Fruit fly (Drosophila melanogaster): ENCODE results near the gene Sfp24C1.

Sfp24C1 gene

DNA sequence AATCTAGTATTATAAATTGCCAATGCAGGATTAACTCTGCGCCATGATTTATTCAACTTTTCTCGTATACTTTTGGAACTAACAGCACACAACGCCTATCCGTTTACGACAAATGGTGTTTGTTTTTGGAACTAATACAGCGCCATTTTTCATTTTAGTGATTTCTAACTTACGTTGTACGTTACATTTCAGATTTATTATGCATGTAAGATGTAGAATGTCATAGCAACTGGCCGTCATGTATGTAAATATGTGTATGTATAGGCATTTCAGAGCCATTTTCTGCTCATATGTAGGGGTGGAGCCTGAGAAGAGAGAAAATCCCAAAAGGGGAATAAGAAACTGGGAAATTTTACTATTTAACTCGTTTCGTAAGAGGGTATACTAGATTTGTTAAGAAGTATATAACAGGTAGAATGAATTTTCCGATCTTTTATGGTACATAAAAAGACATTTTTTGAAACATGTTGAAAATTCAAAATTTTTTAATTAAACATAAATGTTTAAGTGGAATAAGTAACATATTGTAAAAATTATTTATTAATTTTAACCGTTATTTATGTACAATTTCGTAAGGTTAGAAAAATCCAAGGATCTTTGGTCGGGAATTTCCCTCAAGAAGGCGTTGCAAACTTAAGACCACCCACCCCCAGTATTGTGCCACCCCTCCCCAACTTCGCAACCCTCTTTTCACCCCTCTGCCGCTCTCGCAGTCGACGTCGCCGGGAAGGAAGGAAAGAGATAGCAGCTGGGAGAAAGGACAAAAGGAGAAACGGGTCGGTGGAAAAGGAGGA lies 42.9 kb upstream of the Sfp24C1 start (continued):
- peak; percentile 1 for TF ChIP-seq grn (GFP tag; optimal IDR thresholded peaks at IDR 0.05)
- TF ChIP-seq emc (GFP tag; optimal IDR thresholded peaks at IDR 0.05) = no peak
- no peak for TF ChIP-seq CG2875 (GFP tag; optimal IDR thresholded peaks at IDR 0.05)
- no peak for TF ChIP-seq CG13123 (GFP tag; optimal IDR thresholded peaks at IDR 0.05)
- peak; percentile 38 for TF ChIP-seq oc (tag; optimal IDR thresholded peaks at IDR 0.05)
- peak; percentile 66 for TF ChIP-seq CG1647 (GFP tag; optimal IDR thresholded peaks at IDR 0.05)
- TF ChIP-seq Sry-δ (GFP tag; optimal IDR thresholded peaks at IDR 0.05) = peak; percentile 50
- peak; percentile 81 for TF ChIP-seq Drgx (GFP tag; IDR thresholded peaks at IDR 0.05)
- peak; percentile 45 for TF ChIP-seq NC2β (GFP tag; optimal IDR thresholded peaks at IDR 0.05)
- TF ChIP-seq Neu2 (GFP tag; optimal IDR thresholded peaks at IDR 0.05; ENCODE audit: borderline replicate concordance) = no peak
- no peak for TF ChIP-seq salm (tag; optimal IDR thresholded peaks at IDR 0.05)
- TF ChIP-seq NC2α (GFP tag; optimal IDR thresholded peaks at IDR 0.05) = peak; percentile 33
- TF ChIP-seq Nf-YC (tag; optimal IDR thresholded peaks at IDR 0.05) = peak; percentile 85
- peak; percentile 8 for TF ChIP-seq Asciz (GFP tag; optimal IDR thresholded peaks at IDR 0.05)
- no peak for TF ChIP-seq BtbVII (GFP tag; optimal IDR thresholded peaks at IDR 0.05)
- TF ChIP-seq Poxn (GFP tag; IDR thresholded peaks at IDR 0.05) = no peak
- TF ChIP-seq al (GFP tag; IDR thresholded peaks at IDR 0.05) = 0 out of 2 replicates have a peak, but pooled peaks have one; percentile 3
- no peak for TF ChIP-seq CG11723 (GFP tag; optimal IDR thresholded peaks at IDR 0.05)
- peak; percentile 34; the same call in 1 of the 3 replicates for TF ChIP-seq croc (GFP tag; conservative IDR thresholded peaks at IDR 0.05)
- TF ChIP-seq cad (GFP tag; optimal IDR thresholded peaks at IDR 0.05) = no peak
- TF ChIP-seq CG15696 (tag; optimal IDR thresholded peaks at IDR 0.05) = peak; percentile 84
- TF ChIP-seq ind (GFP tag; optimal IDR thresholded peaks at IDR 0.05) = peak; percentile 61
- peak; percentile 75 for TF ChIP-seq CG7987 (GFP tag; optimal IDR thresholded peaks at IDR 0.05)
- TF ChIP-seq CG6765 (GFP tag; optimal IDR thresholded peaks at IDR 0.05) = no peak
- no peak for TF ChIP-seq CG16815 (GFP tag; optimal IDR thresholded peaks at IDR 0.05)
- peak; percentile 90 for TF ChIP-seq Adf1 (GFP tag; IDR thresholded peaks at IDR 0.05)
- TF ChIP-seq GATAe (GFP tag; conservative IDR thresholded peaks at IDR 0.05) = no peak
- no peak for TF ChIP-seq CG8478 (optimal IDR thresholded peaks at IDR 0.05)
- no peak for TF ChIP-seq Taf1 (GFP tag; IDR thresholded peaks at IDR 0.05)
- peak; percentile 58 for TF ChIP-seq CG12744 (GFP tag; optimal IDR thresholded peaks at IDR 0.05)
- peak; percentile 19 for TF ChIP-seq Dp (GFP tag; optimal IDR thresholded peaks at IDR 0.05)
- TF ChIP-seq CG10209 (GFP tag; optimal IDR thresholded peaks at IDR 0.05) = no peak
- TF ChIP-seq Eip74EF (GFP tag; optimal IDR thresholded peaks at IDR 0.05) = no peak
- peak; percentile 24 for TF ChIP-seq CG17385 (GFP tag; optimal IDR thresholded peaks at IDR 0.05)
- peak; percentile 51 for TF ChIP-seq CG4820 (GFP tag; optimal IDR thresholded peaks at IDR 0.05)
- peak; percentile 66 for TF ChIP-seq CG11247 (GFP tag; IDR thresholded peaks at IDR 0.05)
- peak; percentile 66 for TF ChIP-seq CG8290 (GFP tag; optimal IDR thresholded peaks at IDR 0.05)
- TF ChIP-seq CG8290 (tag; optimal IDR thresholded peaks at IDR 0.05) = peak in 1 of 2 experiments; percentile 87
- TF ChIP-seq CG2202 (tag; optimal IDR thresholded peaks at IDR 0.05) = no peak
- no peak for TF ChIP-seq Oaz (GFP tag; IDR thresholded peaks at IDR 0.05)
- peak; percentile 35; the same call in 1 of the 3 replicates for TF ChIP-seq H15 (GFP tag; IDR thresholded peaks at IDR 0.05)
- no peak for TF ChIP-seq Gsc (GFP tag; IDR thresholded peaks at IDR 0.05)
- no peak for TF ChIP-seq MESR4 (GFP tag; optimal IDR thresholded peaks at IDR 0.05)
- peak; percentile 50 for TF ChIP-seq cg (GFP tag; optimal IDR thresholded peaks at IDR 0.05)
- peak; percentile 61; the same call in 2 of the 3 replicates for TF ChIP-seq Optix (GFP tag; IDR thresholded peaks at IDR 0.05)
- TF ChIP-seq Dad (GFP tag; optimal IDR thresholded peaks at IDR 0.05) = peak; percentile 35
- TF ChIP-seq Doc3 (GFP tag; IDR thresholded peaks at IDR 0.05; ENCODE audit: partially characterized antibody) = no peak
- no peak for TF ChIP-seq Mad (GFP tag; optimal IDR thresholded peaks at IDR 0.05)
- no peak for TF ChIP-seq ac (GFP tag; optimal IDR thresholded peaks at IDR 0.05)
- TF ChIP-seq Elba2 (GFP tag; optimal IDR thresholded peaks at IDR 0.05) = peak; percentile 34
